Fruit fly (Drosophila melanogaster): ENCODE measurements around the gene MBD-R2.

DNA sequence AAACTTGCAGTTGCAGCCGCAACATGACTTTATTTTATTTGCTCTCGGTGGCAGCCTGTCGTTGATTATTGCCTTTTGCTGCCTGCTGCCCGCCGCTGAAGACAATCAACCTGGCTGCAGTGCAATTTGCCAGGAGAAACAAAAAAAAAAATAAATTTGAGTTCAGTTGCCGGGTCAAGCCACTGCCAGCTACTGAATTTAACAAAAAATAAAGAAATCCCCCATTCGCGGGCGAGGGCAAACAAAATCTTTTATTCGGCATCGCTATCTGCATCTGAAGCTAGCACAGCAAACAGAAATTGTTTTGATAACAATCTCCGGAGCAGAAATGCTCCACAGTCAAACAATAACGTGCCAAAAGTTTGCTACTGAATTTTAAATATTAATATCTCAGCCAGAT lies 38.7 kb downstream of the MBD-R2 start:
- no peak for TF ChIP-seq Crg-1 (GFP tag; optimal IDR thresholded peaks at IDR 0.05)
- no peak for TF ChIP-seq CG12768 (GFP tag; optimal IDR thresholded peaks at IDR 0.05)
- TF ChIP-seq toe (GFP tag; optimal IDR thresholded peaks at IDR 0.05) = no peak
- TF ChIP-seq Clk (GFP tag; optimal IDR thresholded peaks at IDR 0.05) = no peak
- no peak for TF ChIP-seq bab1 (GFP tag; optimal IDR thresholded peaks at IDR 0.05)
- no peak for TF ChIP-seq CG7101 (tag; optimal IDR thresholded peaks at IDR 0.05)
- no peak for TF ChIP-seq CG33017 (tag; optimal IDR thresholded peaks at IDR 0.05)
